Worm (Caenorhabditis elegans) whole organism, L2 larva: ENCODE measurements around the gene Y97E10B.1.
A peak's percentile ranks its signal among the peaks of the same experiment; 100 is the strongest.

Source experiments
- C34F6.9 ChIP-seq: fragments of 150-350 bp; optimal IDR thresholded peaks from 2 replicates; lab custom pipeline; 2014; ENCODE audit warnings: missing biosample characterization, missing genetic modification characterization
- R02D3.7 ChIP-seq: fragments of 150-350 bp; optimal IDR thresholded peaks from 2 replicates; lab custom pipeline; 2014; ENCODE audit warnings: missing biosample characterization, missing genetic modification characterization
- Y55F3AM.14 ChIP-seq: fragments of 200-800 bp; sonication (Bioruptor generic); optimal IDR thresholded peaks from 2 replicates; lab custom pipeline; 2018; ENCODE audit warnings: mild to moderate bottlenecking, missing genetic modification characterization, missing compliant biosample characterization
- ZK546.5 ChIP-seq: sonication (generic microtip); optimal IDR thresholded peaks from 2 replicates; lab custom pipeline; 2017; ENCODE audit warnings: missing biosample characterization, missing genetic modification characterization
- aly-2 ChIP-seq: fragments of 150-350 bp; optimal IDR thresholded peaks from 2 replicates; lab custom pipeline; 2014; ENCODE audit warnings: missing biosample characterization, missing genetic modification characterization
- ama-1 ChIP-seq: fragments of 150-350 bp; optimal IDR thresholded peaks from 2 replicates; lab custom pipeline; 2018; ENCODE audit warnings: inconsistent platforms
- ceh-82 ChIP-seq: fragments of 150-350 bp; optimal IDR thresholded peaks from 2 replicates; lab custom pipeline; 2014; ENCODE audit warnings: missing biosample characterization, missing genetic modification characterization
- crh-2 ChIP-seq: sonication (generic microtip); optimal IDR thresholded peaks from 2 replicates; lab custom pipeline; 2017; ENCODE audit warnings: missing biosample characterization, missing genetic modification characterization
- elt-1 ChIP-seq: fragments of 150-350 bp; optimal IDR thresholded peaks from 2 replicates; lab custom pipeline; 2014; ENCODE audit warnings: missing biosample characterization, missing genetic modification characterization
- elt-3 ChIP-seq: sonication (generic microtip); optimal IDR thresholded peaks from 2 replicates; lab custom pipeline; 2017; ENCODE audit warnings: missing biosample characterization, missing genetic modification characterization
- fos-1 ChIP-seq: fragments of 150-350 bp; optimal IDR thresholded peaks from 2 replicates; lab custom pipeline; 2014; ENCODE audit warnings: missing biosample characterization, missing genetic modification characterization
- gmeb-1 ChIP-seq: fragments of 150-350 bp; optimal IDR thresholded peaks from 2 replicates; lab custom pipeline; 2014; ENCODE audit warnings: missing biosample characterization, missing genetic modification characterization
- lin-11 ChIP-seq: fragments of 150-350 bp; sonication (generic microtip); optimal IDR thresholded peaks from 2 replicates; lab custom pipeline; 2014; ENCODE audit warnings: missing biosample characterization, missing genetic modification characterization, inconsistent platforms, mixed read lengths
- lin-13 ChIP-seq: fragments of 150-350 bp; optimal IDR thresholded peaks from 2 replicates; lab custom pipeline; 2014; ENCODE audit warnings: missing biosample characterization, missing genetic modification reagents, missing genetic modification characterization
- lsy-2 ChIP-seq, 2 experiments: fragments of 150-350 bp in 1 of 2; sonication (generic microtip) in 1 of 2; optimal IDR thresholded peaks; 2 replicates each; lab custom pipeline; 2014 to 2017; ENCODE audit warnings: missing biosample characterization in 2 of 2, missing genetic modification characterization in 2 of 2
- mab-5 ChIP-seq: fragments of 150-350 bp; optimal IDR thresholded peaks from 2 replicates; lab custom pipeline; 2014; ENCODE audit warnings: missing biosample characterization, missing genetic modification characterization
- nhr-10 ChIP-seq: sonication (generic microtip); optimal IDR thresholded peaks from 2 replicates; lab custom pipeline; 2017; ENCODE audit warnings: missing biosample characterization, missing genetic modification characterization
- nhr-12 ChIP-seq: fragments of 150-350 bp; optimal IDR thresholded peaks from 2 replicates; lab custom pipeline; 2014; ENCODE audit warnings: missing biosample characterization, missing genetic modification characterization
- nhr-129 ChIP-seq: fragments of 150-350 bp; optimal IDR thresholded peaks from 2 replicates; lab custom pipeline; 2014; ENCODE audit warnings: missing biosample characterization, missing genetic modification characterization
- nhr-21 ChIP-seq: fragments of 150-350 bp; optimal IDR thresholded peaks from 2 replicates; lab custom pipeline; 2014; ENCODE audit warnings: missing biosample characterization, missing genetic modification characterization
- nhr-237 ChIP-seq: fragments of 150-350 bp; optimal IDR thresholded peaks from 2 replicates; lab custom pipeline; 2014; ENCODE audit warnings: missing biosample characterization, missing genetic modification characterization
- nhr-25 ChIP-seq: fragments of 150-350 bp; sonication (generic microtip); optimal IDR thresholded peaks from 3 replicates; lab custom pipeline; 2014; ENCODE audit warnings: missing biosample characterization, missing genetic modification characterization
- nhr-6 ChIP-seq: fragments of 150-350 bp; optimal IDR thresholded peaks from 2 replicates; lab custom pipeline; 2014; ENCODE audit warnings: missing biosample characterization, missing genetic modification characterization
- peb-1 ChIP-seq: fragments of 150-350 bp; optimal IDR thresholded peaks from 2 replicates; lab custom pipeline; 2014; ENCODE audit warnings: missing biosample characterization, missing genetic modification characterization
- skn-1 ChIP-seq: sonication (generic microtip); optimal IDR thresholded peaks from 2 replicates; lab custom pipeline; 2017; ENCODE audit warnings: missing biosample characterization, missing genetic modification characterization
- sma-3 ChIP-seq: sonication (generic microtip); optimal IDR thresholded peaks from 2 replicates; lab custom pipeline; 2016; ENCODE audit warnings: missing genetic modification reagents, missing genetic modification characterization, missing compliant biosample characterization
- sma-9 ChIP-seq, 2 experiments: fragments of 150-350 bp in 1 of 2; sonication (generic microtip) in 1 of 2; optimal IDR thresholded peaks; 2 replicates each; lab custom pipeline; 2014 to 2016; ENCODE audit warnings: missing genetic modification characterization in 2 of 2, mild to moderate bottlenecking in 1 of 2, missing biosample characterization in 1 of 2, missing compliant biosample characterization in 1 of 2, missing genetic modification reagents in 1 of 2, moderate library complexity in 1 of 2
- snpc-4 ChIP-seq: fragments of 150-350 bp; optimal IDR thresholded peaks from 2 replicates; lab custom pipeline; 2014; ENCODE audit warnings: missing biosample characterization, missing genetic modification characterization
- unc-39 ChIP-seq: fragments of 150-350 bp; optimal IDR thresholded peaks from 2 replicates; lab custom pipeline; 2014; ENCODE audit warnings: missing biosample characterization, missing genetic modification characterization
- unc-55 ChIP-seq: fragments of 150-350 bp; sonication (generic microtip); optimal IDR thresholded peaks from 3 replicates; lab custom pipeline; 2014; ENCODE audit warnings: missing biosample characterization, missing genetic modification reagents, missing genetic modification characterization
- unc-62 ChIP-seq: fragments of 150-350 bp; optimal IDR thresholded peaks from 2 replicates; lab custom pipeline; 2014; ENCODE audit warnings: missing biosample characterization, missing genetic modification reagents, missing genetic modification characterization
- ztf-1 ChIP-seq: fragments of 200-800 bp; sonication (Bioruptor generic); conservative IDR thresholded peaks from 2 replicates; pipeline ENCODE4 v1.3.6; 2022; ENCODE audit warnings: missing genetic modification characterization, missing compliant biosample characterization
- ztf-11 ChIP-seq: sonication (generic microtip); optimal IDR thresholded peaks from 2 replicates; lab custom pipeline; 2017; ENCODE audit warnings: missing biosample characterization, missing genetic modification characterization
- ztf-4 ChIP-seq: fragments of 150-350 bp; optimal IDR thresholded peaks from 2 replicates; lab custom pipeline; 2014; ENCODE audit warnings: missing biosample characterization, missing genetic modification characterization

Y97E10B.1 gene

DNA sequence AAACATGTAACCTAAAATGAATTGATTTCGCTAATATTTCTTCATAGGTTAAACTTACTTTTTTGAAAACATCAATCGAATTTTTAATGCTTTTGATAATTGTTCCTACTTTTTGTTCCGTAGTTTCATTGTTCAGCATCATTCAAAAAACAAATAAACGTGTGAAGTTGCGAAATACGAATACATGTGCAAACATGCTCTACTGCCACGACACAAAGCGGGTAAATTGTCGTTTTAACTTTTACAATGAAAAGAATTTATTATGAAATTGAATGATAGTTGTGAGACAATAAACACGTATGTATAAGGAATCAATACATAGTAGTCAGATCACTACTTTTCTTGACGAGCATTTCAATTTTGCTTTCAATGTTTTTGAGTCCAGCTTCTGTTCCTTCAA is 11.5 kb downstream of the Y97E10B.1 start, which contains the start of gene F26D11.12:
Gene F26D11.12 (minus strand): TSS at position 145 of the 400 bp plus-strand sequence.
- TF ChIP-seq crh-2 (tag; lab: Kevin White, UChicago) = peak; percentile 43
- TF ChIP-seq elt-3 (tag; lab: Kevin White, UChicago) = no peak
- no peak for TF ChIP-seq sma-3 (GFP tag; lab: Kevin White, UChicago)
- no peak for TF ChIP-seq Y55F3AM.14 (GFP tag; lab: Kevin White, UChicago)
- TF ChIP-seq ama-1 = no peak
- TF ChIP-seq nhr-12 (tag; lab: Kevin White, UChicago) = no peak
- TF ChIP-seq gmeb-1 (tag; lab: Kevin White, UChicago) = peak; percentile 59
- peak; percentile 49 for TF ChIP-seq nhr-129
- no peak for TF ChIP-seq lin-11 (tag; lab: Kevin White, UChicago)
- no peak for TF ChIP-seq R02D3.7 (tag; lab: Kevin White, UChicago)
- TF ChIP-seq ztf-11 = no peak
- TF ChIP-seq nhr-6 (tag; lab: Kevin White, UChicago) = no peak
- no peak for TF ChIP-seq nhr-237
- TF ChIP-seq nhr-21 (tag; lab: Kevin White, UChicago) = no peak
- TF ChIP-seq snpc-4 (tag; lab: Kevin White, UChicago) = no peak
- TF ChIP-seq fos-1 (tag; lab: Kevin White, UChicago) = peak; percentile 6
- no peak for TF ChIP-seq ztf-1 (GFP tag; lab: Robert Waterston, UW)
- peak; percentile 58 for TF ChIP-seq unc-55
- TF ChIP-seq C34F6.9 (tag; lab: Kevin White, UChicago) = peak; percentile 18
- TF ChIP-seq lin-13 (GFP tag; lab: Kevin White, UChicago) = no peak
- no peak for TF ChIP-seq skn-1 (tag; lab: Kevin White, UChicago)

DNA sequence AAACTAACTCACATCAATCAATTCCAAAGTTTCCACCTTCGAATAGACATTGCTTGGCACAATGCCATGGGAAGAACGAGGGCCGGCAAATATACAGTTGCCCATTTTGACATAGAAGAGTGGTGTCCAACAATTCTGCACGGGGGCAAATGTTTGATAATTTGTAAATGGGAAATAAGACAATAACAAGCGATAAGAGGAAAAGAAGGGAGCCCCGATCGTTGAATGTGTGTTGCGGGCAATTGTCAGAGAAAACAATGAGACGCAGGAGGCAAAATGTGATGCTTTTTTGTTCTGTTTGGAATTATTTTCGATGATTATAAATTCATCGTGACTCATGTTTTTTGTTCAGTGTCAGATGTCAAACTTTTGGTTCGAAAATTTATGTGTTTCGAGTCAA is 12.6 kb downstream of the Y97E10B.1 start, which contains the start of gene pals-34:
Gene pals-34 (minus strand): TSS at position 280 of the 400 bp plus-strand sequence.
- no peak for TF ChIP-seq R02D3.7 (tag; lab: Kevin White, UChicago)
- TF ChIP-seq skn-1 (tag; lab: Kevin White, UChicago) = no peak
- no peak for TF ChIP-seq fos-1 (tag; lab: Kevin White, UChicago)
- TF ChIP-seq gmeb-1 (tag; lab: Kevin White, UChicago) = no peak
- no peak for TF ChIP-seq lin-13 (GFP tag; lab: Kevin White, UChicago)
- TF ChIP-seq lsy-2 (tag; optimal IDR thresholded peaks at IDR 0.05; lab: Kevin White, UChicago) = no peak
- TF ChIP-seq, all 48 proteins: peak for 0

ce11 chrV:7958740-7959320 is 15.2 kb downstream of the Y97E10B.1 start, which contains the start of the genes clec-217 and F26D11.2:
Gene clec-217, minus strand, starts transcription at chrV:7958840.
Gene F26D11.2, plus strand, starts transcription at chrV:7959270.
- TF ChIP-seq nhr-21 (tag; lab: Kevin White, UChicago) (no peak), nhr-6 (tag; lab: Kevin White, UChicago) (no peak), ztf-4 (no peak), mab-5 (no peak), R02D3.7 (tag; lab: Kevin White, UChicago) (no peak), nhr-10 (tag; lab: Kevin White, UChicago) (no peak), unc-39 (tag; lab: Kevin White, UChicago) (no peak), ceh-82 (tag; lab: Kevin White, UChicago) (no peak), nhr-25 (tag; lab: Kevin White, UChicago) (no peak), aly-2 (no peak), elt-1 (no peak)

ce11 chrV:7964429-7964828 is 20.8 kb downstream of the Y97E10B.1 start:
- TF ChIP-seq sma-3 (GFP tag; lab: Kevin White, UChicago) = no peak
- no peak for TF ChIP-seq nhr-10 (tag; lab: Kevin White, UChicago)
- TF ChIP-seq unc-55 = no peak
- TF ChIP-seq unc-62 (GFP tag; lab: Kevin White, UChicago) = no peak
- TF ChIP-seq sma-9 (GFP tag; optimal IDR thresholded peaks at IDR 0.05; lab: Kevin White, UChicago) = no peak
- TF ChIP-seq sma-9 (tag; optimal IDR thresholded peaks at IDR 0.05; lab: Kevin White, UChicago) = no peak
- TF ChIP-seq peb-1 (tag; lab: Kevin White, UChicago) = no peak
- TF ChIP-seq mab-5 = no peak
- no peak for TF ChIP-seq nhr-6 (tag; lab: Kevin White, UChicago)
- TF ChIP-seq aly-2 = no peak
- no peak for TF ChIP-seq ama-1
- TF ChIP-seq ZK546.5 (tag; lab: Kevin White, UChicago) = no peak
- TF ChIP-seq lin-11 (tag; lab: Kevin White, UChicago) = no peak
- no peak for TF ChIP-seq lin-13 (GFP tag; lab: Kevin White, UChicago)
- no peak for TF ChIP-seq elt-1
- TF ChIP-seq Y55F3AM.14 (GFP tag; lab: Kevin White, UChicago) = no peak
- no peak for TF ChIP-seq lsy-2 (tag; optimal IDR thresholded peaks at IDR 0.05; lab: Kevin White, UChicago)
- TF ChIP-seq nhr-21 (tag; lab: Kevin White, UChicago) = no peak
- no peak for TF ChIP-seq unc-39 (tag; lab: Kevin White, UChicago)
